Worm (Caenorhabditis elegans): ENCODE measurements around the gene M04D8.4.

ce11 chrIII:9984604-9985003, 45.8 kb downstream of the M04D8.4 start:
- no peak for TF ChIP-seq lsy-2 (tag; optimal IDR thresholded peaks at IDR 0.05)
- TF ChIP-seq snpc-4 (tag; optimal IDR thresholded peaks at IDR 0.05), result no peak
- no peak for TF ChIP-seq blmp-1 (tag; optimal IDR thresholded peaks at IDR 0.05)
- TF ChIP-seq ceh-83 (GFP tag; optimal IDR thresholded peaks at IDR 0.05), result no peak
- TF ChIP-seq pha-4 (tag; optimal IDR thresholded peaks at IDR 0.05), result no peak
- TF ChIP-seq sem-2 (GFP tag; optimal IDR thresholded peaks at IDR 0.05), result no peak
